Worm (Caenorhabditis elegans) whole organism, young adult: ENCODE data around the gene fbxb-43.
"Not testable (repeated sequence)": the region's sequence is repeated elsewhere in the genome, so short reads cannot be mapped to it uniquely, and the experiment has no call there.

Experiments used
- C06A6.2 ChIP-seq: fragments of 200-800 bp; sonication (Bioruptor generic); conservative IDR thresholded peaks from 2 replicates; pipeline ENCODE4 v1.3.6; 2022; ENCODE audit warnings: missing genetic modification characterization, missing compliant biosample characterization
- F22D6.2 ChIP-seq: sonication (generic microtip); optimal IDR thresholded peaks from 2 replicates; lab custom pipeline; 2016; ENCODE audit warnings: mild to moderate bottlenecking, missing genetic modification characterization, missing compliant biosample characterization
- Y79H2A.3 ChIP-seq: fragments of 200-800 bp; sonication (Bioruptor generic); conservative IDR thresholded peaks from 2 replicates; pipeline ENCODE4 v1.3.6; 2022; ENCODE audit warnings: missing genetic modification reagents, missing genetic modification characterization, missing compliant biosample characterization
- ama-1 ChIP-seq, 3 experiments: fragments of 150-350 bp in 1 of 3; sonication (generic microtip) in 2 of 3; optimal IDR thresholded peaks; 2 replicates each; lab custom pipeline; 2014 to 2018; ENCODE audit warnings: missing biosample characterization in 2 of 3, missing genetic modification characterization in 2 of 3, missing genetic modification reagents in 2 of 3
- die-1 ChIP-seq: sonication (generic microtip); optimal IDR thresholded peaks from 2 replicates; lab custom pipeline; 2016; ENCODE audit warnings: missing genotype, mild to moderate bottlenecking, missing genetic modification characterization, missing compliant biosample characterization
- hsf-1 ChIP-seq: fragments of 200-800 bp; sonication (Bioruptor generic); IDR thresholded peaks from 2 replicates; pipeline ENCODE4 v1.3.6; 2022; ENCODE audit warnings: missing genetic modification reagents, missing genetic modification characterization, missing compliant biosample characterization
- lsy-27 ChIP-seq: sonication (generic microtip); optimal IDR thresholded peaks from 2 replicates; lab custom pipeline; 2017; ENCODE audit warnings: missing genetic modification characterization, mild to moderate bottlenecking, missing compliant biosample characterization, antibody characterized with exemption, missing genotype, borderline replicate concordance; ENCODE audit not compliant: insufficient read depth
- mcd-1 ChIP-seq: fragments of 200-800 bp; sonication (Bioruptor generic); IDR thresholded peaks from 2 replicates; pipeline ENCODE4 v1.3.6; 2022; ENCODE audit warnings: missing genetic modification reagents, missing genetic modification characterization, missing compliant biosample characterization
- nhr-179 ChIP-seq: sonication (generic microtip); optimal IDR thresholded peaks from 2 replicates; lab custom pipeline; 2016; ENCODE audit warnings: mild to moderate bottlenecking, missing genetic modification characterization, missing compliant biosample characterization
- snpc-1.1 ChIP-seq: sonication (generic microtip); optimal IDR thresholded peaks from 2 replicates; lab custom pipeline; 2017; ENCODE audit warnings: missing genetic modification characterization, mild to moderate bottlenecking, missing compliant biosample characterization, antibody characterized with exemption, moderate library complexity, missing genotype, missing genetic modification reagents; ENCODE audit not compliant: insufficient read depth
- sptf-2 ChIP-seq: fragments of 200-800 bp; sonication (Bioruptor generic); optimal IDR thresholded peaks from 2 replicates; lab custom pipeline; 2018; ENCODE audit warnings: mild to moderate bottlenecking, missing genetic modification characterization, missing compliant biosample characterization
- xnd-1 ChIP-seq: sonication (generic microtip); optimal IDR thresholded peaks from 2 replicates; lab custom pipeline; 2016; ENCODE audit warnings: missing genotype, missing genetic modification reagents, missing genetic modification characterization, missing compliant biosample characterization
- ztf-26 ChIP-seq: sonication (generic microtip); optimal IDR thresholded peaks from 2 replicates; lab custom pipeline; 2017; ENCODE audit warnings: missing genetic modification characterization, missing compliant biosample characterization

DNA sequence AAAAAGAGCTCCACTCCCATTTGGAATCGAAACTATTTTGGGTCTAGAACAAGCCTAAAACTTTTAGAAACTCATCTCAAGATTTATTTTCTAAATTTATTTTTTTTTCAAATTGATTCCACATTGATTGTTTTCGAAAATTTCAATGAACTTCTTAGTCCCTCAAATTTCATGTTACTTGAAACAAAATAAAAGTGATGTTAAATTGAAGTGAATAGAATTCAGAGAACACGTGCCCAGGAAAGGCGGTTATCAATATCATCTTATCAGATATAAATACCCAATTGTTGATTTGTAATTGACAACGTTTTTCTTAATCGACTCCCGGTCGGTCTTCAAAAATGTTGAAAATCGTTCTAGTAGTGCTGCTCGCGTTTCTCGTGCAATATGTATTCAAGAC, 4.6 kb downstream of the fbxb-43 start, which contains the start of gene poml-4:
- TF ChIP-seq snpc-1.1; ztf-26 (tag; lab: Kevin White, UChicago); mcd-1 (GFP tag; lab: Robert Waterston, UW); die-1; F22D6.2 (tag; lab: Kevin White, UChicago); ama-1 (optimal IDR thresholded peaks at IDR 0.05; lab: Kevin White, UChicago); ama-1 (GFP tag; optimal IDR thresholded peaks at IDR 0.05; lab: Kevin White, UChicago); Y79H2A.3; sptf-2; C06A6.2; xnd-1 (tag; lab: Kevin White, UChicago); hsf-1 (GFP tag; lab: Robert Waterston, UW); nhr-179 (tag; lab: Kevin White, UChicago); lsy-27: not testable (repeated sequence)
